Fruit fly (Drosophila melanogaster) whole organism, embryonic: ENCODE data around the gene CG31275.
A peak's percentile ranks its signal among the peaks of the same experiment; 100 is the strongest.

ENCODE experiments used
- Abd-B ChIP-seq: fragments of 200-800 bp; sonication (Bioruptor generic); optimal IDR thresholded peaks from 2 replicates; lab custom pipeline; 2018; ENCODE audit warnings: missing biosample characterization, mild to moderate bottlenecking, missing genetic modification characterization, moderate library complexity
- Aef1 ChIP-seq: fragments of 200-800 bp; sonication (Bioruptor generic); IDR thresholded peaks from 3 replicates; pipeline ENCODE4 v1.3.6; 2022; ENCODE audit warnings: missing biosample characterization, missing genetic modification characterization
- CG10321 ChIP-seq: fragments of 200-800 bp; sonication (Bioruptor generic); IDR thresholded peaks from 2 replicates; pipeline ENCODE4 v1.3.6; 2022; ENCODE audit warnings: missing biosample characterization, missing genetic modification characterization
- CG11695 ChIP-seq: fragments of 200-800 bp; sonication (Bioruptor generic); IDR thresholded peaks from 3 replicates; pipeline ENCODE4 v1.3.6; 2022; ENCODE audit warnings: missing biosample characterization, missing genetic modification characterization
- CG12219 ChIP-seq: fragments of 200-800 bp; sonication (Bioruptor generic); optimal IDR thresholded peaks from 3 replicates; lab custom pipeline; 2018; ENCODE audit warnings: missing biosample characterization, mild to moderate bottlenecking, missing genetic modification characterization
- CG12769 ChIP-seq: fragments of 200-800 bp; sonication (Bioruptor generic); optimal IDR thresholded peaks from 2 replicates; lab custom pipeline; 2019; ENCODE audit warnings: missing biosample characterization, mild to moderate bottlenecking, missing genetic modification characterization, moderate library complexity
- CG17328 ChIP-seq: fragments of 200-800 bp; sonication (Bioruptor generic); IDR thresholded peaks from 2 replicates; pipeline ENCODE4 v1.3.6; 2022; ENCODE audit warnings: missing biosample characterization, missing genetic modification characterization
- CG18476 ChIP-seq: fragments of 200-800 bp; sonication (Bioruptor generic); optimal IDR thresholded peaks from 2 replicates; lab custom pipeline; 2016; ENCODE audit warnings: missing biosample characterization, mild to moderate bottlenecking, missing genetic modification characterization
- CG18619 ChIP-seq: fragments of 200-800 bp; sonication (Bioruptor generic); optimal IDR thresholded peaks from 3 replicates; lab custom pipeline; 2017; ENCODE audit warnings: missing biosample characterization, mild to moderate bottlenecking, missing genetic modification characterization
- CG2120 ChIP-seq: fragments of 200-800 bp; sonication (Bioruptor generic); optimal IDR thresholded peaks from 3 replicates; lab custom pipeline; 2016; ENCODE audit warnings: missing biosample characterization, missing genetic modification characterization
- CG2712 ChIP-seq: fragments of 200-800 bp; optimal IDR thresholded peaks from 3 replicates; lab custom pipeline; 2019; ENCODE audit warnings: missing biosample characterization, mild to moderate bottlenecking, missing genetic modification characterization, moderate library complexity
- CG32767 ChIP-seq: fragments of 200-800 bp; sonication (Bioruptor generic); IDR thresholded peaks from 2 replicates; pipeline ENCODE4 v1.3.6; 2022; ENCODE audit warnings: missing biosample characterization, missing genetic modification characterization
- CG3847 ChIP-seq: fragments of 200-800 bp; sonication (Bioruptor generic); IDR thresholded peaks from 2 replicates; pipeline ENCODE4 v1.3.6; 2022; ENCODE audit warnings: missing biosample characterization, missing genetic modification characterization
- CG3995 ChIP-seq: fragments of 200-800 bp; sonication (Bioruptor generic); optimal IDR thresholded peaks from 3 replicates; lab custom pipeline; 2016; ENCODE audit warnings: missing biosample characterization, missing genetic modification characterization
- CG4424 ChIP-seq: fragments of 200-800 bp; sonication (Bioruptor generic); optimal IDR thresholded peaks from 3 replicates; lab custom pipeline; 2016; ENCODE audit warnings: missing biosample characterization, missing genetic modification characterization
- CG6791 ChIP-seq: fragments of 200-800 bp; sonication (Bioruptor generic); IDR thresholded peaks from 3 replicates; pipeline ENCODE4 v1.3.6; 2022; ENCODE audit warnings: missing biosample characterization, missing genetic modification characterization; ENCODE audit not compliant: partially characterized antibody
- CG6813 ChIP-seq: fragments of 200-800 bp; sonication (Bioruptor generic); optimal IDR thresholded peaks from 2 replicates; lab custom pipeline; 2017; ENCODE audit warnings: missing biosample characterization, missing genetic modification characterization, mild to moderate bottlenecking, moderate library complexity, missing genetic modification reagents
- CG7928 ChIP-seq: fragments of 200-800 bp; sonication (Bioruptor generic); optimal IDR thresholded peaks from 2 replicates; lab custom pipeline; 2017; ENCODE audit warnings: missing biosample characterization, mild to moderate bottlenecking, missing genetic modification characterization
- CG9727 ChIP-seq: fragments of 200-800 bp; sonication (Bioruptor generic); optimal IDR thresholded peaks from 3 replicates; lab custom pipeline; 2017; ENCODE audit warnings: missing biosample characterization, mild to moderate bottlenecking, missing genetic modification characterization
- CoRest ChIP-seq: fragments of 200-800 bp; sonication (Bioruptor generic); optimal IDR thresholded peaks from 3 replicates; lab custom pipeline; 2018; ENCODE audit warnings: missing biosample characterization, mild to moderate bottlenecking, missing genetic modification characterization, moderate library complexity
- Dip3 ChIP-seq: fragments of 200-800 bp; sonication (Bioruptor generic); optimal IDR thresholded peaks from 3 replicates; lab custom pipeline; 2016; ENCODE audit warnings: missing biosample characterization, missing genetic modification characterization
- E2f2 ChIP-seq: fragments of 200-800 bp; sonication (Bioruptor generic); IDR thresholded peaks from 2 replicates; pipeline ENCODE4 v1.3.6; 2022; ENCODE audit warnings: missing biosample characterization, missing genetic modification characterization
- Fer2 ChIP-seq: fragments of 200-800 bp; sonication (Bioruptor generic); optimal IDR thresholded peaks from 2 replicates; lab custom pipeline; 2018; ENCODE audit warnings: missing biosample characterization, mild to moderate bottlenecking, missing genetic modification characterization, moderate library complexity
- HLH3B ChIP-seq: fragments of 200-800 bp; sonication (Bioruptor generic); IDR thresholded peaks from 2 replicates; pipeline ENCODE4 v1.3.6; 2022; ENCODE audit warnings: missing biosample characterization, missing genetic modification characterization
- HLH54F ChIP-seq: fragments of 200-800 bp; sonication (Bioruptor generic); optimal IDR thresholded peaks from 3 replicates; lab custom pipeline; 2016; ENCODE audit warnings: missing biosample characterization, missing genetic modification characterization
- Hand ChIP-seq: fragments of 200-800 bp; sonication (Bioruptor generic); optimal IDR thresholded peaks from 2 replicates; lab custom pipeline; 2017; ENCODE audit warnings: mild to moderate bottlenecking, missing biosample characterization, missing genetic modification reagents, missing genetic modification characterization
- Hmr ChIP-seq: fragments of 200-800 bp; sonication (Bioruptor generic); optimal IDR thresholded peaks from 3 replicates; lab custom pipeline; 2017; ENCODE audit warnings: mild to moderate bottlenecking, missing biosample characterization, missing genetic modification reagents, missing genetic modification characterization
- Kr ChIP-seq: fragments of 200-800 bp; sonication (Bioruptor generic); optimal IDR thresholded peaks from 2 replicates; lab custom pipeline; 2017; ENCODE audit warnings: missing biosample characterization, mild to moderate bottlenecking, missing genetic modification characterization
- Lhr ChIP-seq: fragments of 200-800 bp; sonication (Bioruptor generic); optimal IDR thresholded peaks from 3 replicates; lab custom pipeline; 2017; ENCODE audit warnings: mild to moderate bottlenecking, missing biosample characterization, missing genetic modification reagents, missing genetic modification characterization
- NFAT ChIP-seq: fragments of 200-800 bp; sonication (Bioruptor generic); IDR thresholded peaks from 2 replicates; pipeline ENCODE4 v1.3.6; 2022; ENCODE audit warnings: missing biosample characterization, missing genetic modification characterization
- Nf-YB ChIP-seq: fragments of 200-800 bp; sonication (Bioruptor generic); optimal IDR thresholded peaks from 3 replicates; lab custom pipeline; 2019; ENCODE audit warnings: missing biosample characterization, mild to moderate bottlenecking, missing genetic modification characterization, moderate library complexity
- az2 ChIP-seq: fragments of 200-800 bp; sonication (Bioruptor generic); optimal IDR thresholded peaks from 3 replicates; lab custom pipeline; 2016; ENCODE audit warnings: missing biosample characterization, missing genetic modification characterization
- cad ChIP-seq: fragments of >200 bp; optimal IDR thresholded peaks from 2 replicates; lab custom pipeline; 2017; ENCODE audit warnings: missing biosample characterization, missing genetic modification characterization
- chn ChIP-seq: fragments of 200-800 bp; sonication (Bioruptor generic); optimal IDR thresholded peaks from 2 replicates; lab custom pipeline; 2016; ENCODE audit warnings: missing biosample characterization, missing genetic modification characterization
- crc ChIP-seq: fragments of 200-800 bp; sonication (Bioruptor generic); optimal IDR thresholded peaks from 2 replicates; lab custom pipeline; 2016; ENCODE audit warnings: missing biosample characterization, missing genetic modification characterization
- danr ChIP-seq: fragments of 200-800 bp; sonication (Bioruptor generic); IDR thresholded peaks from 2 replicates; pipeline ENCODE4 v1.3.6; 2022; ENCODE audit warnings: missing biosample characterization, missing genetic modification characterization
- emc ChIP-seq: fragments of 200-800 bp; sonication (Bioruptor generic); optimal IDR thresholded peaks from 2 replicates; lab custom pipeline; 2016; ENCODE audit warnings: missing biosample characterization, missing genetic modification characterization
- ems ChIP-seq: fragments of 200-800 bp; sonication (Bioruptor generic); optimal IDR thresholded peaks from 3 replicates; lab custom pipeline; 2016; ENCODE audit warnings: missing biosample characterization, missing genetic modification characterization
- esg ChIP-seq: fragments of 200-800 bp; sonication (Bioruptor generic); conservative IDR thresholded peaks from 2 replicates; pipeline ENCODE4 v1.3.6; 2022; ENCODE audit warnings: missing biosample characterization, missing genetic modification characterization
- fd64A ChIP-seq: fragments of 200-800 bp; sonication (Bioruptor generic); optimal IDR thresholded peaks from 3 replicates; lab custom pipeline; 2018; ENCODE audit warnings: missing biosample characterization, mild to moderate bottlenecking, missing genetic modification characterization
- fu2 ChIP-seq: fragments of 200-800 bp; sonication (Bioruptor generic); optimal IDR thresholded peaks from 2 replicates; lab custom pipeline; 2016; ENCODE audit warnings: missing biosample characterization, missing genetic modification characterization
- hth ChIP-seq: fragments of >200 bp; optimal IDR thresholded peaks from 2 replicates; lab custom pipeline; 2017; ENCODE audit warnings: inconsistent platforms
- nau ChIP-seq: fragments of 200-800 bp; sonication (Bioruptor generic); optimal IDR thresholded peaks from 3 replicates; lab custom pipeline; 2017; ENCODE audit warnings: missing biosample characterization, mild to moderate bottlenecking, missing genetic modification characterization, missing genetic modification reagents
- pan ChIP-seq, 4 experiments: fragments of >200 bp in 3 of 4; fragments of 200-800 bp in 1 of 4; sonication (Bioruptor generic) in 1 of 4; optimal IDR thresholded peaks in 3 of 4; IDR thresholded peaks in 1 of 4; 2 replicates each; pipeline versions ENCODE4 v1.3.6 to Lab custom; 2017 to 2022; ENCODE audit warnings: missing biosample characterization in 2 of 4, missing genetic modification characterization in 2 of 4, mixed read lengths in 1 of 4
- ranshi ChIP-seq: fragments of 200-800 bp; sonication (Bioruptor generic); IDR thresholded peaks from 2 replicates; pipeline ENCODE4 v1.3.6; 2022; ENCODE audit warnings: missing biosample characterization, missing genetic modification characterization
- sc ChIP-seq, 3 experiments: fragments of >200 bp in 2 of 3; fragments of 200-800 bp in 1 of 3; sonication (Bioruptor generic) in 1 of 3; optimal IDR thresholded peaks; 2 replicates in 2 of 3; 3 replicates in 1 of 3; lab custom pipeline; 2017; ENCODE audit warnings: mild to moderate bottlenecking in 1 of 3, missing biosample characterization in 1 of 3, missing genetic modification characterization in 1 of 3, missing genetic modification reagents in 1 of 3
- tgo ChIP-seq: fragments of 200-800 bp; sonication (Bioruptor generic); IDR thresholded peaks from 3 replicates; pipeline ENCODE4 v1.3.6; 2022; ENCODE audit warnings: missing biosample characterization, missing genetic modification characterization
- tin ChIP-seq: fragments of 200-800 bp; sonication (Bioruptor generic); optimal IDR thresholded peaks from 3 replicates; lab custom pipeline; 2016; ENCODE audit warnings: missing biosample characterization, missing genetic modification characterization
- ttk ChIP-seq: fragments of 200-800 bp; sonication (Bioruptor generic); IDR thresholded peaks from 2 replicates; pipeline ENCODE4 v2.1.2; 2022; ENCODE audit warnings: missing biosample characterization, missing genetic modification characterization
- vvl ChIP-seq: fragments of 200-800 bp; sonication (Bioruptor generic); IDR thresholded peaks from 2 replicates; pipeline ENCODE4 v1.3.6; 2022; ENCODE audit warnings: missing biosample characterization, missing genetic modification characterization
- zf30C ChIP-seq: fragments of 200-800 bp; sonication (Bioruptor generic); optimal IDR thresholded peaks from 3 replicates; lab custom pipeline; 2018; ENCODE audit warnings: missing biosample characterization, mild to moderate bottlenecking, missing genetic modification characterization

Gene CG31275

DNA sequence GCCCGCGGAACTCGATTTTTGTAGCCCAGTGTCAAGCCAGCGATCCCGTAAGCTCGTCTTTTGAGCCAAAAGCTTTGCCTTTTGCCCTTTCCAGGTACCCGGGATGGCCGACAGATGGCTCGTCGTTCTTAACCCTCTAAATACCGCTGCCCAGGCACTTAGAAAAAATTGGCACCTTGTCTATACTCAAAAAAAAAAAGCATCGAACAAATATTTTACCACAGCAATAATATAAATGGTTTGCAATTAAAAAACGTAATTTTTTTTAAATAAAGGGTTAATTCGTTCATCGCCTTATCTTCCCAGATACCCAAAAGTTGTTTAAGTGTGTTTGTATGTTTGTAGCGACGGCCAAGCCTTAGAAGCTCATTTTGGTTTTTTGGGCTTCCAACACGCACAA lies 46.9 kb downstream of the CG31275 start (continued):
- TF ChIP-seq CG18619 (GFP tag; lab: Kevin White, UChicago) (peak; percentile 18), ttk (GFP tag; lab: Robert Waterston, UW) (peak; percentile 29; the same call in 1 of the 2 replicates), CG3995 (GFP tag; lab: Kevin White, UChicago) (no peak), Fer2 (tag; lab: Kevin White, UChicago) (no peak), fd64A (no peak), CG6813 (GFP tag; lab: Kevin White, UChicago) (peak; percentile 21), Lhr (GFP tag; lab: Kevin White, UChicago) (no peak), Hmr (GFP tag; lab: Kevin White, UChicago) (peak; percentile 47), CG32767 (GFP tag; lab: Robert Waterston, UW) (no peak), Kr (no peak), fu2 (peak; percentile 2), CG2120 (GFP tag; lab: Kevin White, UChicago) (peak; percentile 73), cad (GFP tag; lab: Kevin White, UChicago) (no peak), hth (lab: Kevin White, UChicago) (no peak), Aef1 (GFP tag; lab: Robert Waterston, UW) (peak; percentile 46; the same call in 2 of the 3 replicates), esg (peak; percentile 56), Dip3 (GFP tag; lab: Kevin White, UChicago) (peak; percentile 55), ranshi (0 out of 2 replicates have a peak, but pooled peaks have one; percentile 49), CG3847 (GFP tag; lab: Robert Waterston, UW) (peak; percentile 35), CG4424 (GFP tag; lab: Kevin White, UChicago) (peak; percentile 19), Hand (GFP tag; lab: Kevin White, UChicago) (no peak), az2 (GFP tag; lab: Kevin White, UChicago) (peak; percentile 14), CG6791 (GFP tag; lab: Robert Waterston, UW) (no peak), ems (GFP tag; lab: Kevin White, UChicago) (no peak), CG17328 (GFP tag; lab: Robert Waterston, UW) (peak; percentile 46; the same call in 1 of the 2 replicates), sc (optimal IDR thresholded peaks at IDR 0.05; lab: Kevin White, UChicago) (no peak), sc (GFP tag; optimal IDR thresholded peaks at IDR 0.05; lab: Kevin White, UChicago) (no peak), CG11695 (GFP tag; lab: Robert Waterston, UW) (peak; percentile 53; the same call in 2 of the 3 replicates), danr (GFP tag; lab: Robert Waterston, UW) (0 out of 2 replicates have a peak, but pooled peaks have one; percentile 12), emc (GFP tag; lab: Kevin White, UChicago) (no peak), NFAT (GFP tag; lab: Robert Waterston, UW) (0 out of 2 replicates have a peak, but pooled peaks have one; percentile 11), CoRest (tag; lab: Kevin White, UChicago) (peak; percentile 45), vvl (GFP tag; lab: Robert Waterston, UW) (peak; percentile 67), E2f2 (GFP tag; lab: Robert Waterston, UW) (0 out of 2 replicates have a peak, but pooled peaks have one; percentile 9), CG9727 (GFP tag; lab: Kevin White, UChicago) (peak; percentile 21), crc (peak; percentile 7)

- TF ChIP-seq HLH3B: peak; percentile 14; the same call in 1 of the 2 replicates
- TF ChIP-seq CG12769: peak; percentile 3
- no peak for TF ChIP-seq zf30C (GFP tag; lab: Kevin White, UChicago)
- TF ChIP-seq tin (GFP tag; lab: Kevin White, UChicago): no peak
- TF ChIP-seq Nf-YB: peak; percentile 97
- no peak for TF ChIP-seq CG2712 (tag; lab: Kevin White, UChicago)
- TF ChIP-seq CG10321 (GFP tag; lab: Robert Waterston, UW): peak; percentile 98
- no peak for TF ChIP-seq CG12219 (GFP tag; lab: Kevin White, UChicago)
- peak; percentile 9 for TF ChIP-seq nau
- TF ChIP-seq Abd-B (GFP tag; lab: Kevin White, UChicago): peak; percentile 29
- TF ChIP-seq CG18476 (GFP tag; lab: Kevin White, UChicago): no peak
- TF ChIP-seq tgo (GFP tag; lab: Robert Waterston, UW): 0 out of 3 replicates have a peak, but pooled peaks have one; percentile 2
- no peak for TF ChIP-seq chn (GFP tag; lab: Kevin White, UChicago)
- no peak for TF ChIP-seq HLH54F
- no peak for TF ChIP-seq CG7928 (GFP tag; lab: Kevin White, UChicago)
- TF ChIP-seq pan (optimal IDR thresholded peaks at IDR 0.05; lab: Kevin White, UChicago): no peak
- TF ChIP-seq pan (GFP tag; optimal IDR thresholded peaks at IDR 0.05 in 1 of 2, IDR thresholded peaks at IDR 0.05 in 1 of 2): peak in 1 of 2 experiments; percentile 5
These were observed 48.3 kb downstream of the CG31275 start for dm6 chr3R:16702810-16703209.
